Worm (Caenorhabditis elegans) whole organism, late embryonic: ENCODE measurements around the gene srt-42.

Source experiments
- C08G9.2 ChIP-seq: sonication (generic microtip); optimal IDR thresholded peaks from 2 replicates; lab custom pipeline; 2016; ENCODE audit warnings: mild to moderate bottlenecking, missing genetic modification characterization, moderate library complexity, missing compliant biosample characterization
- ama-1 ChIP-seq: fragments of 150-350 bp; optimal IDR thresholded peaks from 2 replicates; lab custom pipeline; 2014
- ceh-18 ChIP-seq: sonication (generic microtip); optimal IDR thresholded peaks from 2 replicates; lab custom pipeline; 2016; ENCODE audit warnings: missing genetic modification characterization, missing compliant biosample characterization
- ceh-19 ChIP-seq: fragments of 200-800 bp; sonication (Bioruptor generic); optimal IDR thresholded peaks from 2 replicates; lab custom pipeline; 2018; ENCODE audit warnings: mild to moderate bottlenecking, missing genetic modification characterization, missing compliant biosample characterization
- ceh-2 ChIP-seq: sonication (generic microtip); optimal IDR thresholded peaks from 2 replicates; lab custom pipeline; 2016; ENCODE audit warnings: missing genotype, missing genetic modification characterization, missing compliant biosample characterization
- ceh-24 ChIP-seq: sonication (generic microtip); optimal IDR thresholded peaks from 2 replicates; lab custom pipeline; 2016; ENCODE audit warnings: mild to moderate bottlenecking, missing genetic modification characterization, missing compliant biosample characterization
- ceh-30 ChIP-seq: fragments of 150-350 bp; optimal IDR thresholded peaks from 2 replicates; lab custom pipeline; 2014; ENCODE audit warnings: missing biosample characterization, missing genetic modification characterization
- ceh-31 ChIP-seq: sonication (generic microtip); optimal IDR thresholded peaks from 2 replicates; lab custom pipeline; 2016; ENCODE audit warnings: missing genetic modification characterization, missing compliant biosample characterization
- ceh-34 ChIP-seq: sonication (generic microtip); optimal IDR thresholded peaks from 2 replicates; lab custom pipeline; 2016; ENCODE audit warnings: mild to moderate bottlenecking, missing genetic modification characterization, missing compliant biosample characterization
- ceh-48 ChIP-seq: sonication (generic microtip); optimal IDR thresholded peaks from 2 replicates; lab custom pipeline; 2016; ENCODE audit warnings: missing genetic modification characterization, inconsistent platforms, missing compliant biosample characterization
- ceh-6 ChIP-seq: fragments of 200-800 bp; sonication (Bioruptor generic); optimal IDR thresholded peaks from 2 replicates; lab custom pipeline; 2018; ENCODE audit warnings: mild to moderate bottlenecking, missing genetic modification characterization, missing compliant biosample characterization
- dmd-4 ChIP-seq: sonication (generic microtip); optimal IDR thresholded peaks from 2 replicates; lab custom pipeline; 2016; ENCODE audit warnings: borderline replicate concordance, missing genetic modification characterization, missing compliant biosample characterization
- elt-2 ChIP-seq: sonication (generic microtip); optimal IDR thresholded peaks from 2 replicates; lab custom pipeline; 2016; ENCODE audit warnings: missing genetic modification reagents, missing genetic modification characterization, missing compliant biosample characterization
- ets-4 ChIP-seq: sonication (generic microtip); optimal IDR thresholded peaks from 2 replicates; lab custom pipeline; 2016; ENCODE audit warnings: missing genetic modification characterization, missing compliant biosample characterization
- fax-1 ChIP-seq: sonication (generic microtip); optimal IDR thresholded peaks from 2 replicates; lab custom pipeline; 2016; ENCODE audit warnings: missing genotype, missing genetic modification characterization, missing compliant biosample characterization
- hlh-30 ChIP-seq: sonication (generic microtip); optimal IDR thresholded peaks from 2 replicates; lab custom pipeline; 2017; ENCODE audit warnings: antibody characterized with exemption, missing genetic modification characterization, missing compliant biosample characterization; ENCODE audit not compliant: insufficient read depth
- hlh-6 ChIP-seq: sonication (generic microtip); optimal IDR thresholded peaks from 2 replicates; lab custom pipeline; 2016; ENCODE audit warnings: missing genotype, missing genetic modification characterization, missing compliant biosample characterization
- hlh-8 ChIP-seq: sonication (generic microtip); optimal IDR thresholded peaks from 2 replicates; lab custom pipeline; 2016; ENCODE audit warnings: missing genotype, missing genetic modification characterization, missing compliant biosample characterization
- madf-2 ChIP-seq: sonication (generic microtip); optimal IDR thresholded peaks from 2 replicates; lab custom pipeline; 2017; ENCODE audit warnings: missing genetic modification characterization, missing compliant biosample characterization
- nfya-1 ChIP-seq: sonication (generic microtip); optimal IDR thresholded peaks from 2 replicates; lab custom pipeline; 2017; ENCODE audit warnings: missing genetic modification characterization, mild to moderate bottlenecking, missing compliant biosample characterization, antibody characterized with exemption, moderate library complexity
- nhr-232 ChIP-seq: sonication (generic microtip); optimal IDR thresholded peaks from 2 replicates; lab custom pipeline; 2016; ENCODE audit warnings: missing genetic modification characterization, missing compliant biosample characterization
- npax-4 ChIP-seq: sonication (generic microtip); optimal IDR thresholded peaks from 2 replicates; lab custom pipeline; 2016; ENCODE audit warnings: missing genetic modification characterization, missing compliant biosample characterization
- odd-2 ChIP-seq: sonication (generic microtip); optimal IDR thresholded peaks from 2 replicates; lab custom pipeline; 2017; ENCODE audit warnings: antibody characterized with exemption, mild to moderate bottlenecking, missing genetic modification characterization, missing compliant biosample characterization
- pag-3 ChIP-seq: sonication (generic microtip); optimal IDR thresholded peaks from 2 replicates; lab custom pipeline; 2016; ENCODE audit warnings: missing compliant biosample characterization, missing genetic modification characterization, borderline replicate concordance
- pat-9 ChIP-seq: fragments of 200-800 bp; sonication (Bioruptor generic); optimal IDR thresholded peaks from 2 replicates; lab custom pipeline; 2018; ENCODE audit warnings: mild to moderate bottlenecking, missing genetic modification characterization, moderate library complexity, missing compliant biosample characterization
- pax-1 ChIP-seq: fragments of 150-350 bp; optimal IDR thresholded peaks from 2 replicates; lab custom pipeline; 2014; ENCODE audit warnings: missing biosample characterization, missing genetic modification characterization
- pqm-1 ChIP-seq: sonication (generic microtip); optimal IDR thresholded peaks from 2 replicates; lab custom pipeline; 2016; ENCODE audit warnings: missing genetic modification characterization, missing compliant biosample characterization
- pros-1 ChIP-seq: fragments of 150-350 bp; optimal IDR thresholded peaks from 2 replicates; lab custom pipeline; 2014; ENCODE audit warnings: missing biosample characterization, missing genetic modification reagents, missing genetic modification characterization
- ref-2 ChIP-seq: sonication (generic microtip); optimal IDR thresholded peaks from 2 replicates; lab custom pipeline; 2016; ENCODE audit warnings: missing genetic modification characterization, missing compliant biosample characterization
- rnt-1 ChIP-seq: sonication (generic microtip); optimal IDR thresholded peaks from 2 replicates; lab custom pipeline; 2016; ENCODE audit warnings: missing genetic modification characterization, missing compliant biosample characterization
- sdc-2 ChIP-seq: sonication (generic microtip); optimal IDR thresholded peaks from 2 replicates; lab custom pipeline; 2016; ENCODE audit warnings: missing genotype, missing genetic modification characterization, missing compliant biosample characterization
- syd-9 ChIP-seq: sonication (generic microtip); optimal IDR thresholded peaks from 2 replicates; lab custom pipeline; 2016; ENCODE audit warnings: mild to moderate bottlenecking, missing genetic modification characterization, moderate library complexity, missing compliant biosample characterization
- tbx-7 ChIP-seq: sonication (generic microtip); optimal IDR thresholded peaks from 2 replicates; lab custom pipeline; 2016; ENCODE audit warnings: missing genotype, missing genetic modification characterization, missing compliant biosample characterization
- ttx-3 ChIP-seq: sonication (generic microtip); optimal IDR thresholded peaks from 2 replicates; lab custom pipeline; 2016; ENCODE audit warnings: missing genetic modification reagents, missing genetic modification characterization, missing compliant biosample characterization
- unc-42 ChIP-seq: sonication (generic microtip); optimal IDR thresholded peaks from 2 replicates; lab custom pipeline; 2016; ENCODE audit warnings: missing genotype, missing genetic modification characterization, missing compliant biosample characterization
- unc-55 ChIP-seq: sonication (generic microtip); optimal IDR thresholded peaks from 2 replicates; lab custom pipeline; 2017; ENCODE audit warnings: missing biosample characterization, missing genetic modification reagents, missing genetic modification characterization
- unc-86 ChIP-seq: sonication (generic microtip); optimal IDR thresholded peaks from 2 replicates; lab custom pipeline; 2016; ENCODE audit warnings: missing genetic modification characterization, missing compliant biosample characterization
- zip-5 ChIP-seq: sonication (generic microtip); optimal IDR thresholded peaks from 2 replicates; lab custom pipeline; 2016; ENCODE audit warnings: missing genetic modification characterization, missing compliant biosample characterization

Gene srt-42

DNA sequence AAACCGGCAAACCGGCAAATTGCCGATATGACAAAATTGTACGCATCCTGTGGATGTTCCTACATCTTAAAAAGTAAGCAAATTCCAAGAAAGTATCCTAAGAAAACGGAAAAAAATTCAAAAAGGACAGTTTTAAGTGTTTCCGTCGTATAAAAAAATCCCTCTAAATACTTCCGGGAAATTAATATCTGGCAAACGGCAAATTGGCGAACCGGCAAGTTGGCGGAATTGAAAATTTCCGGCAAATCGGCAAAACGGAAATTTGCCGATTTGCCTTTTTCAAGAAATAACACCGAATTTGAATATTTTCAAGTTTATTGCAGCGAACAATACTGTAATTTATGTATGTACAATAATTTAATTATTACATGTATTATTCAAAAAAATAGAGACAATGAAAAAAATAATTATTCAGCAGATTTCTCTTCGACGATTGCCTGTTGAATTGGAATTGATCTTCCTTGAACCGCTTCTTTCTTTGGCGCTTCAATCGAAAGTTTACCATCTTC, 3.2 kb upstream of the srt-42 start:
- TF ChIP-seq ceh-18 (tag; lab: Kevin White, UChicago) (no peak), npax-4 (tag; lab: Kevin White, UChicago) (no peak)

DNA sequence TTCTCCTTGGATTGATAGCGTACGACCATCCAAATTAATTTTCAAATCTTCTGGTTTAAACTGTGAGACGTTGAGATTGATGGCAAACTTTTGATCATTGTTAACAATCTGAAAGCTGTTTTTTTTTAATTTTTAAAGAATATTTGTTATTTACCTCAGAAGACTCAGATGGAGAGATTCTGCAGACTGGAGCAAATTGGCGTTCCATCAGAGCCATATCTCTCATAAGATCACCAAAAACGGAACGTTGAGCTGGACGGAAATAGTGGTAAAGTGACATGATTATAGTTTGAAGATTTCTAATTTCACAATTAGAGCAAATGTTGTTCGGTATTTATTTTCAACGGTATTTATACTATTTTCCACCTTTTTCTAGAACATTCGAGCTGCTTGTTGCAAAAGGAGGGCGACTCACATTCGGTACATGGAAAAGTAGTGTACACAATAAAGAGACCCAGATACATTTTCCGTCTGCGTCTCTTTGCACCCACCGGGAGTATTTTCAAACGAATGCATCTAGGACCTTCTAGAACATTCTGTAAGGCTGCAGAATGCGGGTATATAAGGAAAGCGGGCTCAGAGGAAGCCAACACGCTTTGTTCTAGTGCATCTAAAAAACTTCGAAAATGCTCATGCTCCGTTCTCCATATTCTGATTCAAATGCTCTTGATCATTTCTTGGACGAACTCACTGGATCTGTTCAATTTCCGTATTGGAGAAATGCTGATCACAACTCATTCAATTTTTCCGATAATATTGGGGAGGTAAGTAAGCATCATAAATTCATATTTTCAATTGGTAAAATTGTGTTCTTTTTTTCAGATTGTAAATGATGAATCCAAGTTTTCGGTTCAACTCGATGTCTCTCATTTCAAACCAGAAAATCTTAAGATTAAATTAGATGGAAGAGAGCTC, 2.4 kb upstream of the srt-42 start, which contains the start of the genes hsp-16.2 and hsp-16.41:
Gene hsp-16.2, minus strand, starts transcription at position 313 of the 915 bp plus-strand sequence.
Gene hsp-16.41, plus strand, starts transcription at position 534 of the 915 bp plus-strand sequence.
- TF ChIP-seq ets-4 (tag; lab: Kevin White, UChicago) (peak; percentile 5), dmd-4 (tag; lab: Kevin White, UChicago) (no peak), ref-2 (peak; percentile 34), ceh-2 (tag; lab: Kevin White, UChicago) (no peak), pros-1 (no peak), unc-42 (no peak), syd-9 (tag; lab: Kevin White, UChicago) (no peak), madf-2 (tag; lab: Kevin White, UChicago) (no peak), unc-55 (GFP tag; lab: Kevin White, UChicago) (peak; percentile 60), pax-1 (tag; lab: Kevin White, UChicago) (peak; percentile 11), zip-5 (no peak), C08G9.2 (tag; lab: Kevin White, UChicago) (no peak), ama-1 (lab: Kevin White, UChicago) (no peak), pat-9 (tag; lab: Kevin White, UChicago) (peak; percentile 22), ceh-19 (no peak), elt-2 (tag; lab: Kevin White, UChicago) (peak; percentile 10), ceh-30 (peak; percentile 62), ceh-24 (tag; lab: Kevin White, UChicago) (no peak), fax-1 (tag; lab: Kevin White, UChicago) (no peak), unc-86 (tag; lab: Kevin White, UChicago) (peak; percentile 10), tbx-7 (tag; lab: Kevin White, UChicago) (no peak), hlh-8 (no peak), nfya-1 (peak; percentile 63), ceh-6 (GFP tag; lab: Kevin White, UChicago) (no peak), ceh-34 (peak; percentile 55), pag-3 (tag; lab: Kevin White, UChicago) (no peak), hlh-6 (tag; lab: Kevin White, UChicago) (no peak), ceh-31 (peak; percentile 52), sdc-2 (no peak), nhr-232 (tag; lab: Kevin White, UChicago) (no peak), ttx-3 (tag; lab: Kevin White, UChicago) (no peak)

DNA sequence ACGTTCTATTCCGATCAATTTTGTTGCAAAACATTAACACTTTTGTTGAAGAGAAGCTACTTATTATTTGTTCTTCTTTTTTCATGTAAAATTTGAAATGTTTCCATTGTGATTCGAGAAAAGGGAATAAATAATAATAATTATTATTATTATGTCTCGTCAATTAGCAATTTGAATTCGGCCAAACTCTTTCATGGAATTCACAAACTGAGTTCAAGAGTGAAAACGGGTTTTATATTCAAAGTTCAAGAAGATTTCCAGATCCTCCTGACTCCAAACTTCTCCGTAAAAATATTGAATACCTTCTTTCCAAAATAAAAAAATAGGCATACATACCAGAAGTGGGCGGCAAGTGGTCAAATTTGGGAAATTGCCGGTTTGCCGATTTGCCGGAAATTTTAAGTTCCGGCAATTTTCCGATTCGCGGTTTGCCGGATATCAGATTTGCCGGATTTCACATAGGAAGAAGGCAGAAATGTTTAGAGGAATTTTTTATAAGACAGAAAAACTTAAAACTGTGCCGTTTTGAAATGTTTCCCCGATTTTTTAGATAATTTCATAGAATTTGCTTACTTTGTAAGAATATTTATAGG, 1.4 kb upstream of the srt-42 start:
- TF ChIP-seq unc-86 (tag; lab: Kevin White, UChicago) (no peak), hlh-6 (tag; lab: Kevin White, UChicago) (no peak), nhr-232 (tag; lab: Kevin White, UChicago) (no peak), pqm-1 (tag; lab: Kevin White, UChicago) (no peak), nfya-1 (no peak), ceh-48 (tag; lab: Kevin White, UChicago) (no peak), odd-2 (tag; lab: Kevin White, UChicago) (no peak), pat-9 (tag; lab: Kevin White, UChicago) (no peak), ttx-3 (tag; lab: Kevin White, UChicago) (no peak), tbx-7 (tag; lab: Kevin White, UChicago) (no peak), rnt-1 (tag; lab: Kevin White, UChicago) (no peak), ceh-34 (no peak), ceh-6 (GFP tag; lab: Kevin White, UChicago) (no peak), ets-4 (tag; lab: Kevin White, UChicago) (no peak), hlh-30 (tag; lab: Kevin White, UChicago) (no peak)
- TF ChIP-seq, all 69 proteins: peak for 0
